Fruit fly (Drosophila melanogaster) whole organism, embryonic: ENCODE results near the gene CG42323.

Experiments
- ATbp ChIP-seq: fragments of 200-800 bp; sonication (Bioruptor generic); optimal IDR thresholded peaks from 2 replicates; lab custom pipeline; 2017; ENCODE audit warnings: missing biosample characterization, mild to moderate bottlenecking, missing genetic modification characterization, missing genetic modification reagents
- CG10147 ChIP-seq: fragments of 200-800 bp; sonication (Bioruptor generic); optimal IDR thresholded peaks from 2 replicates; lab custom pipeline; 2019; ENCODE audit warnings: missing biosample characterization, mild to moderate bottlenecking, missing genetic modification characterization, moderate library complexity
- CG10209 ChIP-seq: fragments of 200-800 bp; sonication (Bioruptor generic); optimal IDR thresholded peaks from 3 replicates; lab custom pipeline; 2017; ENCODE audit warnings: missing biosample characterization, mild to moderate bottlenecking, missing genetic modification characterization, missing genetic modification reagents
- CG11504 ChIP-seq: fragments of 200-800 bp; sonication (Bioruptor generic); optimal IDR thresholded peaks from 3 replicates; lab custom pipeline; 2019; ENCODE audit warnings: missing biosample characterization, mild to moderate bottlenecking, missing genetic modification characterization, moderate library complexity
- CG11560 ChIP-seq: fragments of 200-800 bp; sonication (Bioruptor generic); IDR thresholded peaks from 3 replicates; pipeline ENCODE4 v1.3.6; 2022; ENCODE audit warnings: missing biosample characterization, missing genetic modification characterization
- CG13296 ChIP-seq: fragments of 200-800 bp; sonication (Bioruptor generic); optimal IDR thresholded peaks from 3 replicates; lab custom pipeline; 2018; ENCODE audit warnings: missing biosample characterization, mild to moderate bottlenecking, missing genetic modification characterization
- CG13624 ChIP-seq: fragments of 200-800 bp; sonication (Bioruptor generic); optimal IDR thresholded peaks from 2 replicates; lab custom pipeline; 2016; ENCODE audit warnings: missing biosample characterization, missing genetic modification characterization
- CG13894 ChIP-seq: fragments of 200-800 bp; sonication (Bioruptor generic); optimal IDR thresholded peaks from 3 replicates; lab custom pipeline; 2018; ENCODE audit warnings: missing biosample characterization, mild to moderate bottlenecking, missing genetic modification characterization, moderate library complexity
- CG16813 ChIP-seq: fragments of 200-800 bp; sonication (Bioruptor generic); IDR thresholded peaks from 3 replicates; pipeline ENCODE4 v1.3.6; 2022; ENCODE audit warnings: missing biosample characterization, missing genetic modification characterization; ENCODE audit not compliant: partially characterized antibody
- CG18599 ChIP-seq: fragments of 200-800 bp; sonication (Bioruptor generic); optimal IDR thresholded peaks from 3 replicates; lab custom pipeline; 2017; ENCODE audit warnings: missing biosample characterization, missing genetic modification characterization, mild to moderate bottlenecking, moderate library complexity, missing genetic modification reagents
- CG33557 ChIP-seq: fragments of 200-800 bp; sonication (Bioruptor generic); optimal IDR thresholded peaks from 2 replicates; lab custom pipeline; 2019; ENCODE audit warnings: missing biosample characterization, mild to moderate bottlenecking, missing genetic modification characterization, moderate library complexity
- CG3407 ChIP-seq: fragments of 200-800 bp; sonication (Bioruptor generic); optimal IDR thresholded peaks from 2 replicates; lab custom pipeline; 2018; ENCODE audit warnings: missing biosample characterization, mild to moderate bottlenecking, missing genetic modification characterization
- CG3847 ChIP-seq: fragments of 200-800 bp; sonication (Bioruptor generic); IDR thresholded peaks from 2 replicates; pipeline ENCODE4 v1.3.6; 2022; ENCODE audit warnings: missing biosample characterization, missing genetic modification characterization
- CG3995 ChIP-seq: fragments of 200-800 bp; sonication (Bioruptor generic); optimal IDR thresholded peaks from 3 replicates; lab custom pipeline; 2016; ENCODE audit warnings: missing biosample characterization, missing genetic modification characterization
- CG4730 ChIP-seq: fragments of 200-800 bp; sonication (Bioruptor generic); IDR thresholded peaks from 2 replicates; pipeline ENCODE4 v1.3.6; 2022; ENCODE audit warnings: missing biosample characterization, missing genetic modification characterization
- CG4854 ChIP-seq: fragments of 200-800 bp; sonication (Bioruptor generic); optimal IDR thresholded peaks from 2 replicates; lab custom pipeline; 2016; ENCODE audit warnings: missing biosample characterization, missing genetic modification characterization, inconsistent platforms
- CG7786 ChIP-seq: fragments of 200-800 bp; sonication (Bioruptor generic); optimal IDR thresholded peaks from 2 replicates; lab custom pipeline; 2016; ENCODE audit warnings: missing biosample characterization, missing genetic modification characterization
- CG9876 ChIP-seq: fragments of 200-800 bp; sonication (Bioruptor generic); optimal IDR thresholded peaks from 2 replicates; lab custom pipeline; 2016; ENCODE audit warnings: missing biosample characterization, missing genetic modification characterization
- D ChIP-seq, 2 experiments: fragments of 200-800 bp in 1 of 2; fragments of >200 bp in 1 of 2; sonication (Bioruptor generic) in 1 of 2; optimal IDR thresholded peaks; 2 replicates in 1 of 2; 3 replicates in 1 of 2; lab custom pipeline; 2017; ENCODE audit warnings: mild to moderate bottlenecking in 1 of 2, missing biosample characterization in 1 of 2, missing genetic modification characterization in 1 of 2, missing genetic modification reagents in 1 of 2
- Dbx ChIP-seq: fragments of 200-800 bp; sonication (Bioruptor generic); IDR thresholded peaks from 3 replicates; pipeline ENCODE4 v1.3.6; 2022; ENCODE audit warnings: missing biosample characterization, missing genetic modification characterization
- Dip3 ChIP-seq: fragments of 200-800 bp; sonication (Bioruptor generic); optimal IDR thresholded peaks from 3 replicates; lab custom pipeline; 2016; ENCODE audit warnings: missing biosample characterization, missing genetic modification characterization
- Hey ChIP-seq: fragments of 200-800 bp; sonication (Bioruptor generic); optimal IDR thresholded peaks from 3 replicates; lab custom pipeline; 2018; ENCODE audit warnings: missing biosample characterization, mild to moderate bottlenecking, missing genetic modification characterization
- HmgZ ChIP-seq: fragments of 200-800 bp; sonication (Bioruptor generic); optimal IDR thresholded peaks from 2 replicates; lab custom pipeline; 2018; ENCODE audit warnings: missing biosample characterization, mild to moderate bottlenecking, missing genetic modification characterization
- Lhr ChIP-seq: fragments of 200-800 bp; sonication (Bioruptor generic); optimal IDR thresholded peaks from 3 replicates; lab custom pipeline; 2017; ENCODE audit warnings: mild to moderate bottlenecking, missing biosample characterization, missing genetic modification reagents, missing genetic modification characterization
- Max ChIP-seq: fragments of 200-800 bp; sonication (Bioruptor generic); optimal IDR thresholded peaks from 2 replicates; lab custom pipeline; 2016; ENCODE audit warnings: missing biosample characterization, mild to moderate bottlenecking, missing genetic modification characterization
- Myb ChIP-seq: fragments of 200-800 bp; sonication (Bioruptor generic); optimal IDR thresholded peaks from 2 replicates; lab custom pipeline; 2016; ENCODE audit warnings: missing biosample characterization, missing genetic modification characterization
- Rfx ChIP-seq: fragments of 200-800 bp; sonication (Bioruptor generic); IDR thresholded peaks from 2 replicates; pipeline ENCODE4 v1.3.6; 2022; ENCODE audit warnings: missing biosample characterization, missing genetic modification characterization
- Six4 ChIP-seq: fragments of 200-800 bp; sonication (Bioruptor generic); optimal IDR thresholded peaks from 2 replicates; lab custom pipeline; 2016; ENCODE audit warnings: missing biosample characterization, missing genetic modification characterization
- Sry-δ ChIP-seq: fragments of 200-800 bp; sonication (Bioruptor generic); optimal IDR thresholded peaks from 2 replicates; lab custom pipeline; 2016; ENCODE audit warnings: missing biosample characterization, missing genetic modification characterization
- bsh ChIP-seq, 2 experiments: fragments of 200-800 bp; sonication (Bioruptor generic); optimal IDR thresholded peaks; 2 replicates each; lab custom pipeline; 2017 to 2018; ENCODE audit warnings: mild to moderate bottlenecking in 2 of 2, missing biosample characterization in 2 of 2, missing genetic modification characterization in 2 of 2, moderate library complexity in 1 of 2
- cato ChIP-seq: fragments of 200-800 bp; sonication (Bioruptor generic); optimal IDR thresholded peaks from 2 replicates; lab custom pipeline; 2016; ENCODE audit warnings: missing biosample characterization, missing genetic modification characterization, borderline replicate concordance
- caup ChIP-seq: fragments of 200-800 bp; sonication (Bioruptor generic); optimal IDR thresholded peaks from 3 replicates; lab custom pipeline; 2017; ENCODE audit warnings: missing biosample characterization, mild to moderate bottlenecking, missing genetic modification characterization, moderate library complexity; ENCODE audit not compliant: severe bottlenecking
- chif ChIP-seq, 2 experiments: fragments of 200-800 bp; sonication (Bioruptor generic); optimal IDR thresholded peaks; 3 replicates each; lab custom pipeline; 2016; ENCODE audit warnings: missing biosample characterization in 2 of 2, missing genetic modification characterization in 2 of 2
- dmrt11E ChIP-seq: fragments of 200-800 bp; sonication (Bioruptor generic); optimal IDR thresholded peaks from 3 replicates; lab custom pipeline; 2018; ENCODE audit warnings: missing biosample characterization, mild to moderate bottlenecking, missing genetic modification characterization, moderate library complexity
- en ChIP-seq: fragments of 200-800 bp; sonication (Bioruptor generic); optimal IDR thresholded peaks from 2 replicates; lab custom pipeline; 2016; ENCODE audit warnings: missing biosample characterization, missing genetic modification characterization
- ewg ChIP-seq: fragments of 200-800 bp; sonication (Bioruptor generic); optimal IDR thresholded peaks from 3 replicates; lab custom pipeline; 2017; ENCODE audit warnings: mild to moderate bottlenecking, missing biosample characterization, missing genetic modification reagents, missing genetic modification characterization
- fd64A ChIP-seq: fragments of 200-800 bp; sonication (Bioruptor generic); optimal IDR thresholded peaks from 3 replicates; lab custom pipeline; 2018; ENCODE audit warnings: missing biosample characterization, mild to moderate bottlenecking, missing genetic modification characterization
- gsb-n ChIP-seq: fragments of 200-800 bp; sonication (Bioruptor generic); optimal IDR thresholded peaks from 3 replicates; lab custom pipeline; 2018; ENCODE audit warnings: missing biosample characterization, mild to moderate bottlenecking, missing genetic modification characterization
- nerfin-1 ChIP-seq: fragments of 200-800 bp; sonication (Bioruptor generic); optimal IDR thresholded peaks from 3 replicates; lab custom pipeline; 2019; ENCODE audit warnings: missing biosample characterization, mild to moderate bottlenecking, missing genetic modification characterization, moderate library complexity
- onecut ChIP-seq: fragments of 200-800 bp; sonication (Bioruptor generic); IDR thresholded peaks from 2 replicates; pipeline ENCODE4 v1.3.6; 2022; ENCODE audit warnings: missing biosample characterization, missing genetic modification characterization
- peb ChIP-seq: fragments of 200-800 bp; sonication (Bioruptor generic); IDR thresholded peaks from 2 replicates; pipeline ENCODE4 v1.3.6; 2022; ENCODE audit warnings: missing biosample characterization, missing genetic modification characterization
- sc ChIP-seq, 3 experiments: fragments of >200 bp in 2 of 3; fragments of 200-800 bp in 1 of 3; sonication (Bioruptor generic) in 1 of 3; optimal IDR thresholded peaks; 2 replicates in 2 of 3; 3 replicates in 1 of 3; lab custom pipeline; 2017; ENCODE audit warnings: mild to moderate bottlenecking in 1 of 3, missing biosample characterization in 1 of 3, missing genetic modification characterization in 1 of 3, missing genetic modification reagents in 1 of 3
- slou ChIP-seq: fragments of 200-800 bp; sonication (Bioruptor generic); optimal IDR thresholded peaks from 3 replicates; lab custom pipeline; 2016; ENCODE audit warnings: missing biosample characterization, missing genetic modification characterization
- sna ChIP-seq: fragments of 200-800 bp; sonication (Bioruptor generic); IDR thresholded peaks from 2 replicates; pipeline ENCODE4 v1.3.6; 2022; ENCODE audit warnings: missing biosample characterization, missing genetic modification characterization; ENCODE audit not compliant: partially characterized antibody
- ssp ChIP-seq: fragments of 200-800 bp; sonication (Bioruptor generic); IDR thresholded peaks from 2 replicates; pipeline ENCODE4 v1.3.6; 2022; ENCODE audit warnings: missing biosample characterization, missing genetic modification characterization
- ttk ChIP-seq: fragments of 200-800 bp; sonication (Bioruptor generic); IDR thresholded peaks from 2 replicates; pipeline ENCODE4 v2.1.2; 2022; ENCODE audit warnings: missing biosample characterization, missing genetic modification characterization
- unpg ChIP-seq: fragments of 200-800 bp; sonication (Bioruptor generic); optimal IDR thresholded peaks from 3 replicates; lab custom pipeline; 2018; ENCODE audit warnings: missing biosample characterization, mild to moderate bottlenecking, missing genetic modification characterization, moderate library complexity
- zfh2 ChIP-seq: fragments of 200-800 bp; sonication (Bioruptor generic); optimal IDR thresholded peaks from 2 replicates; lab custom pipeline; 2016; ENCODE audit warnings: missing biosample characterization, missing genetic modification characterization

The CG42323 gene

DNA sequence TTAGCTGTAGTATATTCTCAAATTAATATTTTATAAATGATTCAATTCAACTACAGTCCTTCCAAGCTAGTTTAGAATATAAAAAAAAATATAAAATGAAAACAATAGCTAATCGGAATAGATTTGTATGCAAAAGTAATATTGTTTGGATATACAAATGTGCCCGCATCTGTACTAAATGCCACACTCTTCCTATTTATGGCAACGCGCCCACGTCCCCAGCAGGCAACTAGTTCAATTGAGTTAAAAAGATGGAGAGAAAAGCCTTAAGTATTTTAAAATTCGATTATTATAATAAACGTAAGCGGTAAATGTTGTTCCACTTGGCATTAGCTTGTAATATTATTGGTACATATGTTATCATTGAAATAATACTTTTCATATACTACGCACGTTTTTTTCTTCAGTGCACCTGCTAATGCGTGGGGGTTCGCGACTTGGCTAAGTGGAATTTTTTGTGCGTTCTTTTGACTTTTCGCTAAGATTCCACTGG lies 16.6 kb upstream of the CG42323 start (continued):
- TF ChIP-seq CG18599: peak; percentile 61
- peak; percentile 52 for TF ChIP-seq CG10209
- peak; percentile 50 for TF ChIP-seq caup (GFP tag; lab: Kevin White, UChicago)
- TF ChIP-seq ATbp (GFP tag; lab: Kevin White, UChicago): peak; percentile 75
- TF ChIP-seq CG4730 (GFP tag; lab: Robert Waterston, UW): peak; percentile 19; the same call in 1 of the 2 replicates
- peak; percentile 49 for TF ChIP-seq gsb-n
- TF ChIP-seq slou: peak; percentile 14
- TF ChIP-seq dmrt11E (tag; lab: Kevin White, UChicago): peak; percentile 43
- no peak for TF ChIP-seq fd64A (GFP tag; lab: Kevin White, UChicago)
- TF ChIP-seq CG3995: no peak
- no peak for TF ChIP-seq CG33557 (GFP tag; lab: Kevin White, UChicago)
- TF ChIP-seq CG13296 (GFP tag; lab: Kevin White, UChicago): peak; percentile 21
- TF ChIP-seq Lhr: peak; percentile 14
- no peak for TF ChIP-seq Six4 (GFP tag; lab: Kevin White, UChicago)
- peak; percentile 87 for TF ChIP-seq CG11504 (tag; lab: Kevin White, UChicago)
- TF ChIP-seq zfh2 (GFP tag; lab: Kevin White, UChicago): peak; percentile 49
- TF ChIP-seq CG4854 (GFP tag; lab: Kevin White, UChicago): peak; percentile 37
- TF ChIP-seq ssp (GFP tag; lab: Robert Waterston, UW): peak; percentile 16; the same call in 1 of the 2 replicates
- no peak for TF ChIP-seq CG16813 (GFP tag; lab: Robert Waterston, UW)
- peak; percentile 22 for TF ChIP-seq en
- peak; percentile 15 for TF ChIP-seq CG7786
- TF ChIP-seq nerfin-1: peak; percentile 64
- TF ChIP-seq sna (GFP tag; lab: Robert Waterston, UW): no peak
- TF ChIP-seq Hey: no peak
- peak; percentile 73 for TF ChIP-seq Dbx (GFP tag; lab: Robert Waterston, UW)
- peak; percentile 49 for TF ChIP-seq CG10147 (GFP tag; lab: Kevin White, UChicago)
- TF ChIP-seq chif (GFP tag; optimal IDR thresholded peaks at IDR 0.05; lab: Kevin White, UChicago): peak; percentile 34 to 38
- peak; percentile 65 for TF ChIP-seq CG3847 (GFP tag; lab: Robert Waterston, UW)
- TF ChIP-seq HmgZ: peak; percentile 1
- TF ChIP-seq Max: peak; percentile 52
- 0 out of 2 replicates have a peak, but pooled peaks have one; percentile 4 for TF ChIP-seq onecut (GFP tag; lab: Robert Waterston, UW)
- no peak for TF ChIP-seq D (optimal IDR thresholded peaks at IDR 0.05; lab: Kevin White, UChicago)
- peak; percentile 59 for TF ChIP-seq D (GFP tag; optimal IDR thresholded peaks at IDR 0.05; lab: Kevin White, UChicago)
- TF ChIP-seq Dip3 (GFP tag; lab: Kevin White, UChicago): peak; percentile 15
- TF ChIP-seq CG13894 (tag; lab: Kevin White, UChicago): no peak
- TF ChIP-seq CG11560 (tag; lab: Robert Waterston, UW): peak; percentile 53; the same call in 1 of the 3 replicates
- TF ChIP-seq unpg (GFP tag; lab: Kevin White, UChicago): peak; percentile 81
- TF ChIP-seq Sry-δ (GFP tag; lab: Kevin White, UChicago): no peak
- peak; percentile 8 for TF ChIP-seq Myb
- peak; percentile 33 for TF ChIP-seq cato
- peak in 1 of 2 experiments; percentile 81 for TF ChIP-seq bsh (GFP tag; optimal IDR thresholded peaks at IDR 0.05; lab: Kevin White, UChicago)
- TF ChIP-seq CG3407 (GFP tag; lab: Kevin White, UChicago): peak; percentile 58
- no peak for TF ChIP-seq sc (optimal IDR thresholded peaks at IDR 0.05; lab: Kevin White, UChicago)
- peak; percentile 71 for TF ChIP-seq sc (GFP tag; optimal IDR thresholded peaks at IDR 0.05; lab: Kevin White, UChicago)
- peak; percentile 60 for TF ChIP-seq ewg
- peak; percentile 45 for TF ChIP-seq ttk
- TF ChIP-seq Rfx: peak; percentile 72
- peak; percentile 35; the same call in 1 of the 2 replicates for TF ChIP-seq peb
- TF ChIP-seq CG13624 (GFP tag; lab: Kevin White, UChicago): peak; percentile 49
- TF ChIP-seq CG9876 (GFP tag; lab: Kevin White, UChicago): peak; percentile 5
